Worm (Caenorhabditis elegans): ENCODE data around the gene Y48A6C.8.
"Not testable (repeated sequence)": the region's sequence is repeated elsewhere in the genome, so short reads cannot be mapped to it uniquely, and the experiment has no call there.

ce11 chrIII:11079884-11080283 is 47.5 kb downstream of the Y48A6C.8 start:
- TF ChIP-seq tbx-2 (tag; optimal IDR thresholded peaks at IDR 0.05); lin-39 (tag; optimal IDR thresholded peaks at IDR 0.05); lsy-12 (tag; optimal IDR thresholded peaks at IDR 0.05); snpc-4 (tag; optimal IDR thresholded peaks at IDR 0.05); unc-62 (GFP tag; optimal IDR thresholded peaks at IDR 0.05); mdl-1 (tag; optimal IDR thresholded peaks at IDR 0.05); R02D3.7 (tag; optimal IDR thresholded peaks at IDR 0.05); ama-1 (optimal IDR thresholded peaks at IDR 0.05); nhr-11 (tag; optimal IDR thresholded peaks at IDR 0.05); daf-12 (tag; optimal IDR thresholded peaks at IDR 0.05); nhr-76 (tag; optimal IDR thresholded peaks at IDR 0.05): not testable (repeated sequence)
- peak; percentile 75 for TF ChIP-seq ceh-28 (tag; optimal IDR thresholded peaks at IDR 0.05)
